Worm (Caenorhabditis elegans) whole organism, L3 larva: ENCODE data around the gene cyp-35A3.

ENCODE experiments used
- ama-1 ChIP-seq: fragments of 150-350 bp; optimal IDR thresholded peaks from 2 replicates; lab custom pipeline; 2018
- ceh-82 ChIP-seq: fragments of 150-350 bp; optimal IDR thresholded peaks from 2 replicates; lab custom pipeline; 2014; ENCODE audit warnings: missing biosample characterization, missing genetic modification characterization
- egl-27 ChIP-seq: sonication (generic microtip); optimal IDR thresholded peaks from 4 replicates; lab custom pipeline; 2017; ENCODE audit warnings: missing biosample characterization, missing genetic modification reagents, missing genetic modification characterization
- elt-3 ChIP-seq, 3 experiments: fragments of 150-350 bp in 1 of 3; sonication (generic microtip) in 2 of 3; optimal IDR thresholded peaks; 2 replicates in 2 of 3; 4 replicates in 1 of 3; lab custom pipeline; 2014 to 2017; ENCODE audit warnings: missing biosample characterization in 3 of 3, missing genetic modification characterization in 3 of 3
- lsy-12 ChIP-seq: sonication (generic microtip); optimal IDR thresholded peaks from 2 replicates; lab custom pipeline; 2016; ENCODE audit warnings: mild to moderate bottlenecking, missing genetic modification characterization, missing compliant biosample characterization
- mdl-1 ChIP-seq: fragments of 150-350 bp; optimal IDR thresholded peaks from 2 replicates; lab custom pipeline; 2014; ENCODE audit warnings: missing biosample characterization, missing genetic modification characterization
- nhr-12 ChIP-seq: fragments of 150-350 bp; optimal IDR thresholded peaks from 2 replicates; lab custom pipeline; 2014; ENCODE audit warnings: missing biosample characterization, missing genetic modification characterization
- nhr-237 ChIP-seq: fragments of 150-350 bp; optimal IDR thresholded peaks from 2 replicates; lab custom pipeline; 2014; ENCODE audit warnings: missing biosample characterization, missing genetic modification characterization
- pha-4 ChIP-seq: fragments of 150-350 bp; optimal IDR thresholded peaks from 2 replicates; lab custom pipeline; 2014; ENCODE audit warnings: missing biosample characterization, missing genetic modification reagents, missing genetic modification characterization
- unc-39 ChIP-seq: sonication (generic microtip); optimal IDR thresholded peaks from 4 replicates; lab custom pipeline; 2017; ENCODE audit warnings: missing biosample characterization, missing genetic modification characterization

- no peak for TF ChIP-seq nhr-12 (tag; lab: Kevin White, UChicago)
- TF ChIP-seq ama-1 (lab: Kevin White, UChicago): no peak
- no peak for TF ChIP-seq egl-27 (tag; lab: Kevin White, UChicago)
- no peak for TF ChIP-seq pha-4 (tag; lab: Kevin White, UChicago)
- no peak for TF ChIP-seq ceh-82 (tag; lab: Kevin White, UChicago)
- no peak for TF ChIP-seq unc-39 (tag; lab: Kevin White, UChicago)
- TF ChIP-seq lsy-12 (tag; lab: Kevin White, UChicago): no peak
- no peak for TF ChIP-seq elt-3 (tag; optimal IDR thresholded peaks at IDR 0.05; lab: Kevin White, UChicago)
- no peak for TF ChIP-seq mdl-1 (tag; lab: Kevin White, UChicago)
- TF ChIP-seq nhr-237: no peak
Observed at ce11 chrV:4055025-4055424, 32.6 kb downstream of the cyp-35A3 start, which contains the start of gene djr-1.2.
